Fruit fly (Drosophila melanogaster): ENCODE measurements around the gene CG15561.
A peak's percentile ranks its signal among the peaks of the same experiment; 100 is the strongest.

The CG15561 gene

dm6 chr3R:31252093-31252962 lies 36.6 kb upstream of the CG15561 start, which contains the start of the genes qless and mRpL32 (continued):
- peak; percentile 61 for TF ChIP-seq GATAe (GFP tag; conservative IDR thresholded peaks at IDR 0.05)
- TF ChIP-seq insv (GFP tag; optimal IDR thresholded peaks at IDR 0.05) = no peak
- peak in 1 of 2 experiments; percentile 29 for TF ChIP-seq bsh (GFP tag; optimal IDR thresholded peaks at IDR 0.05)
- TF ChIP-seq odd (GFP tag; optimal IDR thresholded peaks at IDR 0.05) = peak; percentile 26
- TF ChIP-seq Mad (GFP tag; optimal IDR thresholded peaks at IDR 0.05) = no peak
- peak; percentile 59 for TF ChIP-seq sisA (GFP tag; IDR thresholded peaks at IDR 0.05)
- no peak for TF ChIP-seq pan (optimal IDR thresholded peaks at IDR 0.05)
- TF ChIP-seq pan (GFP tag; optimal IDR thresholded peaks at IDR 0.05 in 1 of 2, IDR thresholded peaks at IDR 0.05 in 1 of 2) = peak in 1 of 2 experiments; percentile 89
- no peak for TF ChIP-seq Oaz (GFP tag; IDR thresholded peaks at IDR 0.05)
- no peak for TF ChIP-seq chm (GFP tag; IDR thresholded peaks at IDR 0.05)
- TF ChIP-seq mam (GFP tag; optimal IDR thresholded peaks at IDR 0.05) = peak; percentile 78
- TF ChIP-seq luna (GFP tag; optimal IDR thresholded peaks at IDR 0.05) = no peak
- no peak for TF ChIP-seq esg (GFP tag; conservative IDR thresholded peaks at IDR 0.05)
- TF ChIP-seq CG2712 (tag; optimal IDR thresholded peaks at IDR 0.05) = peak; percentile 85
- TF ChIP-seq CG17361 (GFP tag; IDR thresholded peaks at IDR 0.05) = peak; percentile 86
- peak; percentile 74 for TF ChIP-seq CG4404 (GFP tag; IDR thresholded peaks at IDR 0.05)
- TF ChIP-seq croc (GFP tag; conservative IDR thresholded peaks at IDR 0.05) = peak; percentile 71
- peak; percentile 2 for TF ChIP-seq HLHmδ (GFP tag; optimal IDR thresholded peaks at IDR 0.05)
- no peak for TF ChIP-seq Hand (GFP tag; optimal IDR thresholded peaks at IDR 0.05)
- no peak for TF ChIP-seq cato (GFP tag; optimal IDR thresholded peaks at IDR 0.05; ENCODE audit: borderline replicate concordance)
- no peak for TF ChIP-seq CG4328 (GFP tag; optimal IDR thresholded peaks at IDR 0.05)
- peak in 1 of 2 experiments; percentile 100 for TF ChIP-seq Hr78 (GFP tag; optimal IDR thresholded peaks at IDR 0.05)
- TF ChIP-seq CG15269 (tag; optimal IDR thresholded peaks at IDR 0.05) = no peak
- peak; percentile 64 for TF ChIP-seq Sin3A (optimal IDR thresholded peaks at IDR 0.05)
- peak; percentile 26 for TF ChIP-seq Spps (tag; optimal IDR thresholded peaks at IDR 0.05)
- no peak for TF ChIP-seq her (GFP tag; optimal IDR thresholded peaks at IDR 0.05)
- TF ChIP-seq CG8359 (GFP tag; optimal IDR thresholded peaks at IDR 0.05; ENCODE audit: borderline replicate concordance) = peak; percentile 35
- TF ChIP-seq crc (GFP tag; optimal IDR thresholded peaks at IDR 0.05) = peak; percentile 52
- no peak for TF ChIP-seq CG1233 (GFP tag; optimal IDR thresholded peaks at IDR 0.05)
- TF ChIP-seq gfzf (GFP tag; optimal IDR thresholded peaks at IDR 0.05) = peak; percentile 49
- TF ChIP-seq Myb (GFP tag; optimal IDR thresholded peaks at IDR 0.05) = no peak
- peak; percentile 82 for TF ChIP-seq CG11247 (GFP tag; IDR thresholded peaks at IDR 0.05)
- peak; percentile 51 for TF ChIP-seq zen (tag; optimal IDR thresholded peaks at IDR 0.05)
- peak; percentile 56 for TF ChIP-seq CG18476 (GFP tag; optimal IDR thresholded peaks at IDR 0.05)
- no peak for TF ChIP-seq pros (GFP tag; optimal IDR thresholded peaks at IDR 0.05)
- TF ChIP-seq inv (GFP tag; IDR thresholded peaks at IDR 0.05; ENCODE audit: partially characterized antibody) = peak; percentile 30; the same call in 1 of the 2 replicates
- TF ChIP-seq CG3281 (GFP tag; optimal IDR thresholded peaks at IDR 0.05) = peak; percentile 42
- peak; percentile 60 for TF ChIP-seq Drgx (GFP tag; IDR thresholded peaks at IDR 0.05)
- peak; percentile 31 for TF ChIP-seq CG12769 (tag; optimal IDR thresholded peaks at IDR 0.05)
- no peak for TF ChIP-seq Nf-YC (tag; optimal IDR thresholded peaks at IDR 0.05)
- peak; percentile 75 for TF ChIP-seq stc (GFP tag; IDR thresholded peaks at IDR 0.05)
- no peak for TF ChIP-seq exex (tag; optimal IDR thresholded peaks at IDR 0.05)
- TF ChIP-seq ERR (GFP tag; optimal IDR thresholded peaks at IDR 0.05) = peak; percentile 60
- peak; percentile 63 for TF ChIP-seq bbx (GFP tag; IDR thresholded peaks at IDR 0.05; ENCODE audit: partially characterized antibody)
- TF ChIP-seq CG11504 (tag; optimal IDR thresholded peaks at IDR 0.05) = no peak
- TF ChIP-seq E2f1 (GFP tag; IDR thresholded peaks at IDR 0.05) = peak; percentile 86
- TF ChIP-seq Ets97D (GFP tag; optimal IDR thresholded peaks at IDR 0.05) = peak; percentile 42
- TF ChIP-seq bigmax (GFP tag; optimal IDR thresholded peaks at IDR 0.05) = no peak
- TF ChIP-seq CG2875 (GFP tag; optimal IDR thresholded peaks at IDR 0.05) = no peak
